Worm (Caenorhabditis elegans) whole organism, L1 larva: Measurements from ENCODE around the gene clec-29.

Experiments
- aha-1 ChIP-seq: fragments of 150-350 bp; optimal IDR thresholded peaks from 2 replicates; lab custom pipeline; 2014; ENCODE audit warnings: missing biosample characterization, missing genetic modification characterization
- lin-13 ChIP-seq: fragments of 150-350 bp; optimal IDR thresholded peaks from 2 replicates; lab custom pipeline; 2014; ENCODE audit warnings: missing biosample characterization, missing genetic modification reagents, missing genetic modification characterization
- nhr-77 ChIP-seq: fragments of 150-350 bp; optimal IDR thresholded peaks from 2 replicates; lab custom pipeline; 2014; ENCODE audit warnings: missing biosample characterization, missing genetic modification characterization

- TF ChIP-seq lin-13 (no peak), aha-1 (tag; lab: Kevin White, UChicago) (no peak), nhr-77 (tag; lab: Kevin White, UChicago) (no peak)
Observed at ce11 chrV:16735518-16735917, 3.5 kb downstream of the clec-29 start, which contains the start of the genes clec-38 and clec-34.
